Worm (Caenorhabditis elegans) whole organism, L3 larva: ENCODE results near the gene mrpl-40.

Experiments
- fos-1 ChIP-seq: fragments of 150-350 bp; optimal IDR thresholded peaks from 2 replicates; lab custom pipeline; 2014; ENCODE audit warnings: missing biosample characterization, missing genetic modification characterization
- hmg-11 ChIP-seq: sonication (generic microtip); optimal IDR thresholded peaks from 2 replicates; lab custom pipeline; 2016; ENCODE audit warnings: missing genetic modification characterization, missing compliant biosample characterization
- jun-1 ChIP-seq: fragments of 150-350 bp; optimal IDR thresholded peaks from 2 replicates; lab custom pipeline; 2014; ENCODE audit warnings: missing biosample characterization, missing genetic modification reagents, missing genetic modification characterization
- nhr-11 ChIP-seq: fragments of 150-350 bp; optimal IDR thresholded peaks from 2 replicates; lab custom pipeline; 2014; ENCODE audit warnings: missing biosample characterization, missing genetic modification characterization

mrpl-40 gene

ce11 chrIII:132118-132517 is 44.8 kb downstream of the mrpl-40 start, which contains the start of gene pals-22:
Gene pals-22, plus strand, starts transcription at chrIII:132418.
- TF ChIP-seq fos-1 (tag; lab: Kevin White, UChicago) (no peak), hmg-11 (tag; lab: Kevin White, UChicago) (no peak), jun-1 (tag; lab: Kevin White, UChicago) (no peak)

ce11 chrIII:134194-134593 is 46.8 kb downstream of the mrpl-40 start, which contains the start of gene pals-25:
Gene pals-25, plus strand, starts transcription at chrIII:134494.
- TF ChIP-seq nhr-11 (tag; lab: Kevin White, UChicago), result no peak
